Worm (Caenorhabditis elegans) whole organism, L1 larva: ENCODE results near the gene pkd-2.

Experiments used
- ceh-8 ChIP-seq: fragments of 200-800 bp; sonication (Bioruptor generic); optimal IDR thresholded peaks from 2 replicates; lab custom pipeline; 2018; ENCODE audit warnings: mild to moderate bottlenecking, missing genetic modification characterization, moderate library complexity, missing compliant biosample characterization
- ceh-82 ChIP-seq, 3 experiments: fragments of 150-350 bp in 1 of 3; sonication (generic microtip) in 2 of 3; optimal IDR thresholded peaks; 2 replicates each; lab custom pipeline; 2014 to 2017; ENCODE audit warnings: missing biosample characterization in 3 of 3, missing genetic modification characterization in 3 of 3
- ces-1 ChIP-seq: fragments of 150-350 bp; optimal IDR thresholded peaks from 2 replicates; lab custom pipeline; 2014; ENCODE audit warnings: missing biosample characterization, missing genetic modification reagents, missing genetic modification characterization
- dsc-1 ChIP-seq: sonication (generic microtip); optimal IDR thresholded peaks from 2 replicates; lab custom pipeline; 2016; ENCODE audit warnings: mild to moderate bottlenecking, missing genetic modification characterization, missing compliant biosample characterization
- efl-1 ChIP-seq, 4 experiments: fragments of 150-350 bp; optimal IDR thresholded peaks in 3 of 4; peaks in 1 of 4; 1 replicate in 1 of 4; 2 replicates in 3 of 4; lab custom pipeline; 2014; ENCODE audit warnings: missing biosample characterization in 2 of 4, missing genetic modification characterization in 2 of 4, missing genetic modification reagents in 2 of 4
- egl-27 ChIP-seq, 2 experiments: fragments of 150-350 bp in 1 of 2; sonication (generic microtip); optimal IDR thresholded peaks; 3 replicates each; lab custom pipeline; 2017 to 2018; ENCODE audit warnings: missing biosample characterization in 2 of 2, missing genetic modification characterization in 2 of 2, missing genetic modification reagents in 2 of 2
- elt-2 ChIP-seq: sonication (generic microtip); optimal IDR thresholded peaks from 2 replicates; lab custom pipeline; 2016; ENCODE audit warnings: missing genetic modification characterization, mild to moderate bottlenecking, inconsistent platforms, missing compliant biosample characterization, missing genetic modification reagents
- ets-5 ChIP-seq: fragments of 200-800 bp; sonication (Bioruptor generic); IDR thresholded peaks from 2 replicates; pipeline ENCODE4 v1.3.6; 2022; ENCODE audit warnings: missing genetic modification characterization, missing compliant biosample characterization
- fkh-4 ChIP-seq: sonication (generic microtip); optimal IDR thresholded peaks from 2 replicates; lab custom pipeline; 2016; ENCODE audit warnings: missing compliant biosample characterization, missing genetic modification characterization, borderline replicate concordance
- fkh-8 ChIP-seq: sonication (generic microtip); optimal IDR thresholded peaks from 2 replicates; lab custom pipeline; 2016; ENCODE audit warnings: mild to moderate bottlenecking, missing genetic modification characterization, missing compliant biosample characterization
- isw-1 ChIP-seq: fragments of 200-800 bp; sonication (Bioruptor generic); IDR thresholded peaks from 2 replicates; pipeline ENCODE4 v1.3.6; 2022; ENCODE audit warnings: missing genetic modification characterization, missing compliant biosample characterization
- lin-13 ChIP-seq: fragments of 150-350 bp; optimal IDR thresholded peaks from 2 replicates; lab custom pipeline; 2014; ENCODE audit warnings: missing biosample characterization, missing genetic modification reagents, missing genetic modification characterization
- lin-14 ChIP-seq: fragments of 200-800 bp; sonication (Bioruptor generic); optimal IDR thresholded peaks from 2 replicates; lab custom pipeline; 2018; ENCODE audit warnings: mild to moderate bottlenecking, missing genetic modification characterization, moderate library complexity, missing compliant biosample characterization
- lin-35 ChIP-seq, 2 experiments: fragments of 150-350 bp; optimal IDR thresholded peaks; 2 replicates each; lab custom pipeline; 2014; ENCODE audit warnings: missing biosample characterization in 2 of 2, missing genetic modification characterization in 2 of 2, missing genetic modification reagents in 2 of 2
- lsy-2 ChIP-seq, 2 experiments: fragments of 150-350 bp; optimal IDR thresholded peaks; 2 replicates each; lab custom pipeline; 2014; ENCODE audit warnings: missing biosample characterization in 2 of 2, missing genetic modification characterization in 2 of 2
- mab-9 ChIP-seq: fragments of 200-800 bp; sonication (Bioruptor generic); IDR thresholded peaks from 2 replicates; pipeline ENCODE4 v1.3.6; 2022; ENCODE audit warnings: missing genetic modification reagents, missing genetic modification characterization, missing compliant biosample characterization
- mdl-1 ChIP-seq, 2 experiments: fragments of 150-350 bp; optimal IDR thresholded peaks; 2 replicates each; lab custom pipeline; 2014 to 2017; ENCODE audit warnings: missing biosample characterization in 2 of 2, missing genetic modification characterization in 2 of 2, inconsistent platforms in 1 of 2
- nhr-12 ChIP-seq: sonication (generic microtip); optimal IDR thresholded peaks from 2 replicates; lab custom pipeline; 2017; ENCODE audit warnings: missing biosample characterization, missing genetic modification characterization
- nhr-19 ChIP-seq: fragments of 200-800 bp; sonication (Bioruptor generic); conservative IDR thresholded peaks from 2 replicates; pipeline ENCODE4 v1.3.6; 2022; ENCODE audit warnings: missing genetic modification characterization, missing compliant biosample characterization
- nhr-20 ChIP-seq: sonication (generic microtip); optimal IDR thresholded peaks from 2 replicates; lab custom pipeline; 2016; ENCODE audit warnings: mild to moderate bottlenecking, missing genetic modification characterization, missing compliant biosample characterization
- nhr-71 ChIP-seq: sonication (generic microtip); optimal IDR thresholded peaks from 2 replicates; lab custom pipeline; 2016; ENCODE audit warnings: mild to moderate bottlenecking, missing genetic modification characterization, moderate library complexity, missing compliant biosample characterization
- nhr-84 ChIP-seq: sonication (generic microtip); optimal IDR thresholded peaks from 2 replicates; lab custom pipeline; 2017; ENCODE audit warnings: missing biosample characterization, missing genetic modification characterization
- nhr-85 ChIP-seq: sonication (generic microtip); peaks from one replicate; lab custom pipeline; 2016; ENCODE audit warnings: missing genetic modification characterization, inconsistent platforms, missing compliant biosample characterization
- nhr-90 ChIP-seq: sonication (generic microtip); optimal IDR thresholded peaks from 2 replicates; lab custom pipeline; 2016; ENCODE audit warnings: mild to moderate bottlenecking, missing genetic modification characterization, missing compliant biosample characterization; ENCODE audit not compliant: poor library complexity
- rnt-1 ChIP-seq: sonication (generic microtip); optimal IDR thresholded peaks from 2 replicates; lab custom pipeline; 2016; ENCODE audit warnings: mild to moderate bottlenecking, missing genetic modification characterization, moderate library complexity, missing compliant biosample characterization
- snpc-4 ChIP-seq: fragments of 150-350 bp; optimal IDR thresholded peaks from 2 replicates; lab custom pipeline; 2014; ENCODE audit warnings: missing biosample characterization, missing genetic modification characterization
- snu-23 ChIP-seq: sonication (generic microtip); optimal IDR thresholded peaks from 2 replicates; lab custom pipeline; 2016; ENCODE audit warnings: missing genetic modification characterization, missing compliant biosample characterization
- sptf-1 ChIP-seq: fragments of 150-350 bp; optimal IDR thresholded peaks from 2 replicates; lab custom pipeline; 2014; ENCODE audit warnings: missing biosample characterization, missing genetic modification characterization
- sup-37 ChIP-seq: fragments of 200-800 bp; sonication (Bioruptor generic); optimal IDR thresholded peaks from 2 replicates; lab custom pipeline; 2018; ENCODE audit warnings: mild to moderate bottlenecking, missing genetic modification characterization, missing compliant biosample characterization
- tbx-2 ChIP-seq: sonication (generic microtip); optimal IDR thresholded peaks from 2 replicates; lab custom pipeline; 2016; ENCODE audit warnings: missing genetic modification characterization, missing compliant biosample characterization
- vab-15 ChIP-seq: sonication (generic microtip); optimal IDR thresholded peaks from 2 replicates; lab custom pipeline; 2017; ENCODE audit warnings: missing genotype, mild to moderate bottlenecking, missing genetic modification characterization, missing compliant biosample characterization
- xbp-1 ChIP-seq: sonication (generic microtip); optimal IDR thresholded peaks from 2 replicates; lab custom pipeline; 2016; ENCODE audit warnings: missing genetic modification characterization, missing compliant biosample characterization
- zag-1 ChIP-seq: fragments of 150-350 bp; optimal IDR thresholded peaks from 2 replicates; lab custom pipeline; 2014; ENCODE audit warnings: missing biosample characterization, missing genetic modification characterization
- ztf-4 ChIP-seq: fragments of 150-350 bp; optimal IDR thresholded peaks from 2 replicates; lab custom pipeline; 2014; ENCODE audit warnings: missing biosample characterization, missing genetic modification characterization

pkd-2 gene

DNA sequence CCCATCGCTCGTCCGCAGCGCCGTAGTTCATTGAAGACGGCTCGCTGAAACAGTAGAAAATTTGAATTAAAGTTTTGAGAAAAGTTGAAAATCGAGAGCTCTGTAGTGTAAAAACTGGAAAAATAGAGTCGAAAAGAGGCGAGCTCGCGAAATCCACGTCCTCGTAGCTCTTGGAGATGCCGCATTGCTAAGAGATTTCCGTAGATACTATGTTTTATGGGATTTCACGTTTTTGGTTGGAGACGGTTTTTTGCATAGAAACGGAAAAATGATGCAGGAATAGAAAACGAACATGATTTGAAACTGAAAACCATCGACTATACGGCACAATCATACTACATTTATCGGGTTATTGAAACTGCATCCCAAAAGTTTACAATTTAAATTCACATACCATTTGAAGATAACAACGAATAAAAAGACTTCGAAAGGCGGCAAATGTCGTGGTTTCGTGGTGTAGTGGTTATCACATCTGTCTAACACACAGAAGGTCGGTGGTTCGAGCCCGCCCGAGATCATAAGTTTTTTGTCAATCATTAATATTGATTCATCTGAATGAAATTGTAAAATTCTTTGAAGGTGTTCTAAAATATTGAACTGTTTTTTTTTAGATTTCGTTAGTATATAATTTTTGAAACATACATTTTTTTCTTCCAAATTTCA is at the start of gene pkd-2:
TSS of gene pkd-2 (minus strand) at position 51 of the 663 bp plus-strand sequence.
- TF ChIP-seq nhr-19 (GFP tag; lab: Robert Waterston, UW), result 0 out of 2 replicates have a peak, but pooled peaks have one; percentile 11
- TF ChIP-seq ets-5 (GFP tag; lab: Robert Waterston, UW), result no peak
- no peak for TF ChIP-seq mdl-1 (tag; optimal IDR thresholded peaks at IDR 0.05; lab: Kevin White, UChicago)
- TF ChIP-seq lin-35 (GFP tag; optimal IDR thresholded peaks at IDR 0.05; lab: Kevin White, UChicago), result no peak
- peak in 1 of 2 experiments; percentile 16 for TF ChIP-seq efl-1 (optimal IDR thresholded peaks at IDR 0.05; lab: Kevin White, UChicago)
- TF ChIP-seq efl-1 (GFP tag; optimal IDR thresholded peaks at IDR 0.05 in 1 of 2; lab: Kevin White, UChicago), result peak in 1 of 2 experiments; percentile 86
- no peak for TF ChIP-seq isw-1 (GFP tag; lab: Robert Waterston, UW)
- TF ChIP-seq rnt-1 (tag; lab: Kevin White, UChicago), result no peak
- TF ChIP-seq elt-2, result peak; percentile 13
- TF ChIP-seq lin-13, result no peak
- peak; percentile 39 for TF ChIP-seq nhr-90 (tag; lab: Kevin White, UChicago)

DNA sequence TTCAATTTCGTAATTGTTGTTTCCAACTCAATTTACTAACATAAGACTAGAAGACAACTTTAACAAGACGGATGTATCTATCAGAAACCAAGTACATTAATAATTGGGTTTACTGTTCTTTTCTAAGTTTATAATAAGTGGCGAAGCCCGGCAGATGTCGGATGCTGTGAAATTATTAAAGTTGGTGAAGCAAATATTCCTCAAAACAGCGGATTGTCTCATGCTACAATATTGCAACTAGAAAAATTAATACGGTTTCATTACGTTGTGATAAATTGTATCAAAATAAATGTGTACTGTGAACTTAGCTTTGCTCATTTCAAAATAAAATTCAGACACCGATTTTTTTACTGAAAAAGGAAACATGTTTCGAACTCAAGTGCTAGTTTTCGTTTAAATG is 48.8 kb upstream of the pkd-2 start:
- TF ChIP-seq egl-27 (tag; optimal IDR thresholded peaks at IDR 0.05; lab: Kevin White, UChicago) (no peak), zag-1 (tag; lab: Kevin White, UChicago) (no peak), mab-9 (GFP tag; lab: Robert Waterston, UW) (no peak), xbp-1 (no peak), isw-1 (GFP tag; lab: Robert Waterston, UW) (no peak), ceh-8 (GFP tag; lab: Kevin White, UChicago) (no peak), nhr-12 (tag; lab: Kevin White, UChicago) (no peak), nhr-85 (tag; lab: Kevin White, UChicago) (no peak), nhr-20 (tag; lab: Kevin White, UChicago) (no peak), mdl-1 (tag; optimal IDR thresholded peaks at IDR 0.05; lab: Kevin White, UChicago) (no peak), ces-1 (GFP tag; lab: Kevin White, UChicago) (no peak), vab-15 (tag; lab: Kevin White, UChicago) (no peak), snpc-4 (no peak), fkh-8 (tag; lab: Kevin White, UChicago) (no peak)

DNA sequence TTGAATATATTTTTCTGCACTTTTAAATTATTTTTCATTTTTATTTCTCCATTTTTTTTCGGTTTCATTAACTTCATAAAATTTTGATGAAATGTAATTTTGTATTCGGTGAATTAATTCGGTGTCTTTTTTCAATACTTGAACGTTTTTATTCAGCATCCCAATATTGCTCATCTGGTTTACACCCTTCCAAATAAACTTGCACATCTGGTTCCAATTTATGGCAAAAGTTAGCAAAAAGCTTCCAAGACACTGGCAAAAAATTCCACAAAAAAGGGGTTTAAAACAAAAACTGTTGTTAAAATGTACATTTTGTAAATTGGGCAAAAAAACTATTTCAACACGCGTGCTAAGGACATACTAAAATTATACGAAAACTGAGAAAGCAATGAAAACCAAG is 45.4 kb upstream of the pkd-2 start:
- TF ChIP-seq fkh-4 (tag; lab: Kevin White, UChicago) (peak; percentile 67), dsc-1 (tag; lab: Kevin White, UChicago) (peak; percentile 93), sptf-1 (no peak)

DNA sequence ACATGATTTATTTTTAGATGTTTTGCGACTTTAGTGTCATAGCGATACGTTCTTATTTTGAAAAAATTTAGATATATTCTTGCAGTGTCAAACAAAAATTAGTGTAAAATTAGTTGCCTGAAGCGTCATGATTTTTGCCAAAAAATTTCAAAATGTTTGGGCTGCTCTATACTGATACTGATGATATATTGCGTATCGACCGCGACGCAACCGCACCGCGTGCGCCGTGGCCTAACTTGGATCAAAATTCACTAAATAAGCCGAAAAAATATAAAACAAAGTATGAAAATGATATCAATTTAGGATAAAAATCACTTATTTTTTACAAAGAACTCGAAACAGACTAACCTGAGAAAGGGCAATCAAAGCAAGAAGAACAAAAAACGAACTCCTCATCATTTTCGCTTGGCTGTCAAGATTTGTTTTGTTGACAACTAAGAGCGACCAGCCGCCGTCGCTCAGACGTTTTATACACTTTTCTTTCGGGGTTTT is 40.6 kb upstream of the pkd-2 start, which contains the start of gene ccg-1:
TSS of gene ccg-1 (minus strand) at position 442 of the 492 bp plus-strand sequence.
- TF ChIP-seq dsc-1 (tag; lab: Kevin White, UChicago), result peak; percentile 11
- TF ChIP-seq nhr-84 (tag; lab: Kevin White, UChicago), result no peak
- peak; percentile 26 for TF ChIP-seq nhr-71

DNA sequence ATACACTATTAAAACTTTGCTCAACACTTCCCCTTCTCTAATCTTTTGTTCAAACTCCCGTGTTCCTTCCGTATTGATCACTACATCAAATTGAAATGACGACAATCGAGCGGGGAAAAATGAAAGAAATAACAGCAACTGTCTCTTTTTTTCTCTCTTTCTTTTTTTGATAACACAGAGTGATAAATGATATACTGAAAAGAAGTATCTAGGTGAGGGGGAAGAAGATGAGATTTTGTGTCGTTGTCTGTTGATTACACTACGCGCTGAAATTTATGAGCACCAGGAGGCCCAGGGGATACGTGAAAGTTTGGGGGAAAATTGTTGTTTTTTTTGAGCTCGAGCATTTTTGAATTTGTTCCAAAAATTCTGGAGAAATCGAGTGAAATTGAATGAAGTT is 39.3 kb upstream of the pkd-2 start:
- TF ChIP-seq ztf-4 (tag; lab: Kevin White, UChicago) (no peak), dsc-1 (tag; lab: Kevin White, UChicago) (no peak), tbx-2 (tag; lab: Kevin White, UChicago) (no peak), lin-14 (GFP tag; lab: Kevin White, UChicago) (peak; percentile 78), mab-9 (GFP tag; lab: Robert Waterston, UW) (no peak), lsy-2 (tag; optimal IDR thresholded peaks at IDR 0.05; lab: Kevin White, UChicago) (peak in 1 of 2 experiments; percentile 59), snu-23 (GFP tag; lab: Kevin White, UChicago) (peak; percentile 40), xbp-1 (no peak), nhr-85 (tag; lab: Kevin White, UChicago) (no peak), elt-2 (no peak), nhr-19 (GFP tag; lab: Robert Waterston, UW) (peak; percentile 27), sup-37 (GFP tag; lab: Kevin White, UChicago) (no peak), nhr-12 (tag; lab: Kevin White, UChicago) (no peak), ceh-82 (tag; optimal IDR thresholded peaks at IDR 0.05; lab: Kevin White, UChicago) (no peak), nhr-71 (peak; percentile 63)
